Worm (Caenorhabditis elegans) whole organism, late embryonic: Measurements from ENCODE around the gene skr-3.

Experiments used
- ceh-48 ChIP-seq: sonication (generic microtip); optimal IDR thresholded peaks from 2 replicates; lab custom pipeline; 2016; ENCODE audit warnings: missing genetic modification characterization, inconsistent platforms, missing compliant biosample characterization
- lim-6 ChIP-seq: sonication (generic microtip); optimal IDR thresholded peaks from 2 replicates; lab custom pipeline; 2016; ENCODE audit warnings: missing genetic modification characterization, missing compliant biosample characterization
- lin-11 ChIP-seq: fragments of 200-800 bp; sonication (Bioruptor generic); optimal IDR thresholded peaks from 2 replicates; lab custom pipeline; 2018; ENCODE audit warnings: mild to moderate bottlenecking, missing genetic modification characterization, missing compliant biosample characterization
- sox-2 ChIP-seq: fragments of 200-800 bp; sonication (Bioruptor generic); IDR thresholded peaks from 2 replicates; pipeline ENCODE4 v1.3.6; 2022; ENCODE audit warnings: missing genetic modification reagents, missing genetic modification characterization, missing compliant biosample characterization
- ztf-16 ChIP-seq: sonication (generic microtip); optimal IDR thresholded peaks from 2 replicates; lab custom pipeline; 2017; ENCODE audit warnings: missing genetic modification characterization, missing compliant biosample characterization

ce11 chrV:16127401-16127800 lies 6.5 kb downstream of the skr-3 start, which contains the start of gene fbxa-143:
- TF ChIP-seq ceh-48: no peak
- TF ChIP-seq lim-6 (tag; lab: Kevin White, UChicago): no peak
- TF ChIP-seq sox-2 (GFP tag; lab: Robert Waterston, UW): no peak
- TF ChIP-seq ztf-16: no peak
- TF ChIP-seq lin-11 (tag; lab: Kevin White, UChicago): no peak
